Fruit fly (Drosophila melanogaster) whole organism, embryonic: ENCODE data around the gene TotZ.
A peak's percentile ranks its signal among the peaks of the same experiment; 100 is the strongest.

Source experiments
- Abd-B ChIP-seq: fragments of 200-800 bp; sonication (Bioruptor generic); optimal IDR thresholded peaks from 2 replicates; lab custom pipeline; 2018; ENCODE audit warnings: missing biosample characterization, mild to moderate bottlenecking, missing genetic modification characterization, moderate library complexity
- Adf1 ChIP-seq: fragments of 200-800 bp; sonication (Bioruptor generic); IDR thresholded peaks from 2 replicates; pipeline ENCODE4 v1.3.6; 2022; ENCODE audit warnings: missing biosample characterization, missing genetic modification characterization
- Awh ChIP-seq: fragments of 200-800 bp; sonication (Bioruptor generic); IDR thresholded peaks from 2 replicates; pipeline ENCODE4, ENCODE4 v1.3.6; 2022; ENCODE audit warnings: missing biosample characterization, missing genetic modification characterization
- CG11247 ChIP-seq: fragments of 200-800 bp; sonication (Bioruptor generic); IDR thresholded peaks from 2 replicates; pipeline ENCODE4 v1.3.6; 2022; ENCODE audit warnings: missing biosample characterization, missing genetic modification characterization
- CG17361 ChIP-seq: fragments of 200-800 bp; sonication (Bioruptor generic); IDR thresholded peaks from 3 replicates; pipeline ENCODE4 v1.3.6; 2022; ENCODE audit warnings: missing biosample characterization, missing genetic modification characterization
- CG17568 ChIP-seq: fragments of 200-800 bp; sonication (Bioruptor generic); optimal IDR thresholded peaks from 2 replicates; lab custom pipeline; 2018; ENCODE audit warnings: missing biosample characterization, mild to moderate bottlenecking, missing genetic modification characterization, moderate library complexity
- CG18764 ChIP-seq: fragments of 200-800 bp; sonication (Bioruptor generic); optimal IDR thresholded peaks from 3 replicates; lab custom pipeline; 2016; ENCODE audit warnings: missing biosample characterization, missing genetic modification characterization
- CG2116 ChIP-seq: fragments of 200-800 bp; sonication (Bioruptor generic); optimal IDR thresholded peaks from 3 replicates; lab custom pipeline; 2018; ENCODE audit warnings: missing biosample characterization, mild to moderate bottlenecking, missing genetic modification characterization
- CG2202 ChIP-seq: fragments of 200-800 bp; sonication (Bioruptor generic); optimal IDR thresholded peaks from 2 replicates; lab custom pipeline; 2018; ENCODE audit warnings: missing biosample characterization, mild to moderate bottlenecking, missing genetic modification characterization
- CG2712 ChIP-seq: fragments of 200-800 bp; optimal IDR thresholded peaks from 3 replicates; lab custom pipeline; 2019; ENCODE audit warnings: missing biosample characterization, mild to moderate bottlenecking, missing genetic modification characterization, moderate library complexity
- CG34422 ChIP-seq: fragments of 200-800 bp; sonication (Bioruptor generic); IDR thresholded peaks from 3 replicates; pipeline ENCODE4 v1.3.6; 2022; ENCODE audit warnings: missing biosample characterization, missing genetic modification characterization
- CG42726 ChIP-seq: fragments of 200-800 bp; sonication (Bioruptor generic); IDR thresholded peaks from 2 replicates; pipeline ENCODE4 v1.3.6; 2022; ENCODE audit warnings: missing biosample characterization, missing genetic modification characterization; ENCODE audit not compliant: partially characterized antibody
- CG43689 ChIP-seq: fragments of 200-800 bp; sonication (Bioruptor generic); IDR thresholded peaks from 2 replicates; pipeline ENCODE4 v1.3.6; 2022; ENCODE audit warnings: missing biosample characterization, missing genetic modification characterization
- CG6175 ChIP-seq: fragments of 200-800 bp; sonication (Bioruptor generic); IDR thresholded peaks from 3 replicates; pipeline ENCODE4 v1.3.6; 2022; ENCODE audit warnings: missing biosample characterization, missing genetic modification characterization
- CG6689 ChIP-seq: fragments of 200-800 bp; sonication (Bioruptor generic); IDR thresholded peaks from 2 replicates; pipeline ENCODE4 v1.3.6; 2022; ENCODE audit warnings: missing biosample characterization, missing genetic modification characterization
- CG7928 ChIP-seq: fragments of 200-800 bp; sonication (Bioruptor generic); optimal IDR thresholded peaks from 2 replicates; lab custom pipeline; 2017; ENCODE audit warnings: missing biosample characterization, mild to moderate bottlenecking, missing genetic modification characterization
- CTCF ChIP-seq: fragments of 200-800 bp; sonication (Bioruptor generic); optimal IDR thresholded peaks from 2 replicates; lab custom pipeline; 2017; ENCODE audit warnings: missing biosample characterization, mild to moderate bottlenecking, missing genetic modification characterization, moderate library complexity
- Dad ChIP-seq: fragments of 200-800 bp; sonication (Bioruptor generic); optimal IDR thresholded peaks from 3 replicates; lab custom pipeline; 2016; ENCODE audit warnings: missing biosample characterization, missing genetic modification characterization
- Dip2 ChIP-seq: fragments of 200-800 bp; sonication (Bioruptor generic); IDR thresholded peaks from 2 replicates; pipeline ENCODE4 v1.3.6; 2022; ENCODE audit warnings: missing biosample characterization, missing genetic modification characterization
- Doc2 ChIP-seq: fragments of 200-800 bp; sonication (Bioruptor generic); IDR thresholded peaks from 2 replicates; pipeline ENCODE4 v1.3.6; 2022; ENCODE audit warnings: missing biosample characterization, missing genetic modification characterization
- E2f1 ChIP-seq: fragments of 200-800 bp; sonication (Bioruptor generic); IDR thresholded peaks from 2 replicates; pipeline ENCODE4 v1.3.6; 2022; ENCODE audit warnings: missing biosample characterization, missing genetic modification characterization
- Hmr ChIP-seq: fragments of 200-800 bp; sonication (Bioruptor generic); optimal IDR thresholded peaks from 3 replicates; lab custom pipeline; 2017; ENCODE audit warnings: mild to moderate bottlenecking, missing biosample characterization, missing genetic modification reagents, missing genetic modification characterization
- Hr78 ChIP-seq, 2 experiments: fragments of 200-800 bp in 1 of 2; fragments of >200 bp in 1 of 2; sonication (Bioruptor generic) in 1 of 2; optimal IDR thresholded peaks; 2 replicates each; lab custom pipeline; 2017 to 2019; ENCODE audit warnings: missing biosample characterization in 2 of 2, missing genetic modification characterization in 2 of 2, mild to moderate bottlenecking in 1 of 2, moderate library complexity in 1 of 2
- Lim3 ChIP-seq: fragments of 200-800 bp; sonication (Bioruptor generic); IDR thresholded peaks from 2 replicates; pipeline ENCODE4 v1.3.6; 2022; ENCODE audit warnings: missing biosample characterization, missing genetic modification characterization
- NfI ChIP-seq: fragments of 200-800 bp; sonication (Bioruptor generic); optimal IDR thresholded peaks from 3 replicates; lab custom pipeline; 2018; ENCODE audit warnings: missing biosample characterization, mild to moderate bottlenecking, missing genetic modification characterization, moderate library complexity
- PHDP ChIP-seq: fragments of 200-800 bp; sonication (Bioruptor generic); optimal IDR thresholded peaks from 3 replicates; lab custom pipeline; 2018; ENCODE audit warnings: missing biosample characterization, mild to moderate bottlenecking, missing genetic modification characterization, moderate library complexity
- Scr ChIP-seq: fragments of 200-800 bp; sonication (Bioruptor generic); IDR thresholded peaks from 2 replicates; pipeline ENCODE4 v1.3.6; 2022; ENCODE audit warnings: missing biosample characterization, missing genetic modification characterization; ENCODE audit not compliant: partially characterized antibody
- Six4 ChIP-seq: fragments of 200-800 bp; sonication (Bioruptor generic); optimal IDR thresholded peaks from 2 replicates; lab custom pipeline; 2016; ENCODE audit warnings: missing biosample characterization, missing genetic modification characterization
- abd-A ChIP-seq: fragments of 200-800 bp; sonication (Bioruptor generic); optimal IDR thresholded peaks from 3 replicates; lab custom pipeline; 2019; ENCODE audit warnings: missing biosample characterization, mild to moderate bottlenecking, missing genetic modification characterization, moderate library complexity
- cato ChIP-seq: fragments of 200-800 bp; sonication (Bioruptor generic); optimal IDR thresholded peaks from 2 replicates; lab custom pipeline; 2016; ENCODE audit warnings: missing biosample characterization, missing genetic modification characterization, borderline replicate concordance
- crc ChIP-seq: fragments of 200-800 bp; sonication (Bioruptor generic); optimal IDR thresholded peaks from 2 replicates; lab custom pipeline; 2016; ENCODE audit warnings: missing biosample characterization, missing genetic modification characterization
- eyg ChIP-seq: fragments of 200-800 bp; sonication (Bioruptor generic); optimal IDR thresholded peaks from 3 replicates; lab custom pipeline; 2016; ENCODE audit warnings: missing biosample characterization, missing genetic modification characterization
- fd102C ChIP-seq: fragments of 200-800 bp; sonication (Bioruptor generic); optimal IDR thresholded peaks from 2 replicates; lab custom pipeline; 2018; ENCODE audit warnings: missing biosample characterization, mild to moderate bottlenecking, missing genetic modification characterization, moderate library complexity
- fd64A ChIP-seq: fragments of 200-800 bp; sonication (Bioruptor generic); optimal IDR thresholded peaks from 3 replicates; lab custom pipeline; 2018; ENCODE audit warnings: missing biosample characterization, mild to moderate bottlenecking, missing genetic modification characterization
- gcm ChIP-seq: fragments of 200-800 bp; sonication (Bioruptor generic); optimal IDR thresholded peaks from 2 replicates; lab custom pipeline; 2019; ENCODE audit warnings: missing biosample characterization, mild to moderate bottlenecking, missing genetic modification characterization, moderate library complexity
- ind ChIP-seq: fragments of 200-800 bp; sonication (Bioruptor generic); optimal IDR thresholded peaks from 3 replicates; lab custom pipeline; 2016; ENCODE audit warnings: missing biosample characterization, missing genetic modification characterization
- kni ChIP-seq: fragments of 200-800 bp; sonication (Bioruptor generic); optimal IDR thresholded peaks from 3 replicates; lab custom pipeline; 2017; ENCODE audit warnings: mild to moderate bottlenecking, missing biosample characterization, missing genetic modification reagents, missing genetic modification characterization
- lab ChIP-seq: fragments of 200-800 bp; sonication (Bioruptor generic); optimal IDR thresholded peaks from 3 replicates; lab custom pipeline; 2017; ENCODE audit warnings: missing biosample characterization, missing genetic modification characterization, mild to moderate bottlenecking, moderate library complexity, missing genetic modification reagents
- mam ChIP-seq: fragments of 200-800 bp; sonication (Bioruptor generic); optimal IDR thresholded peaks from 3 replicates; lab custom pipeline; 2016; ENCODE audit warnings: missing biosample characterization, missing genetic modification characterization
- mld ChIP-seq: fragments of 200-800 bp; sonication (Bioruptor generic); IDR thresholded peaks from 3 replicates; pipeline ENCODE4 v1.3.6; 2022; ENCODE audit warnings: missing biosample characterization, missing genetic modification characterization; ENCODE audit not compliant: partially characterized antibody
- nom ChIP-seq: fragments of 200-800 bp; sonication (Bioruptor generic); optimal IDR thresholded peaks from 2 replicates; lab custom pipeline; 2017; ENCODE audit warnings: missing biosample characterization, missing genetic modification characterization, mild to moderate bottlenecking, moderate library complexity, missing genetic modification reagents
- pb ChIP-seq: fragments of 200-800 bp; sonication (Bioruptor generic); optimal IDR thresholded peaks from 3 replicates; lab custom pipeline; 2016; ENCODE audit warnings: missing biosample characterization, missing genetic modification characterization
- rib ChIP-seq: fragments of 200-800 bp; sonication (Bioruptor generic); IDR thresholded peaks from 2 replicates; pipeline ENCODE4 v1.3.6; 2022; ENCODE audit warnings: missing biosample characterization, missing genetic modification characterization
- schlank ChIP-seq: fragments of 200-800 bp; sonication (Bioruptor generic); optimal IDR thresholded peaks from 2 replicates; lab custom pipeline; 2018; ENCODE audit warnings: missing biosample characterization, mild to moderate bottlenecking, missing genetic modification characterization
- slbo ChIP-seq: fragments of 200-800 bp; sonication (Bioruptor generic); IDR thresholded peaks from 2 replicates; pipeline ENCODE4 v1.3.6; 2022; ENCODE audit warnings: missing biosample characterization, missing genetic modification characterization
- so ChIP-seq: fragments of 200-800 bp; sonication (Bioruptor generic); IDR thresholded peaks from 3 replicates; pipeline ENCODE4 v1.3.6; 2022; ENCODE audit warnings: missing biosample characterization, missing genetic modification characterization
- stc ChIP-seq: fragments of 200-800 bp; sonication (Bioruptor generic); IDR thresholded peaks from 2 replicates; pipeline ENCODE4 v1.3.6; 2022; ENCODE audit warnings: missing biosample characterization, missing genetic modification characterization
- tio ChIP-seq: fragments of 200-800 bp; sonication (Bioruptor generic); optimal IDR thresholded peaks from 2 replicates; lab custom pipeline; 2017; ENCODE audit warnings: missing biosample characterization, missing genetic modification characterization, inconsistent platforms
- vvl ChIP-seq: fragments of 200-800 bp; sonication (Bioruptor generic); IDR thresholded peaks from 2 replicates; pipeline ENCODE4 v1.3.6; 2022; ENCODE audit warnings: missing biosample characterization, missing genetic modification characterization
- wdn ChIP-seq: fragments of 200-800 bp; sonication (Bioruptor generic); IDR thresholded peaks from 2 replicates; pipeline ENCODE4 v1.3.6; 2022; ENCODE audit warnings: missing biosample characterization, missing genetic modification characterization
- yki ChIP-seq: fragments of >200 bp; optimal IDR thresholded peaks from 3 replicates; lab custom pipeline; 2018

TotZ gene

DNA sequence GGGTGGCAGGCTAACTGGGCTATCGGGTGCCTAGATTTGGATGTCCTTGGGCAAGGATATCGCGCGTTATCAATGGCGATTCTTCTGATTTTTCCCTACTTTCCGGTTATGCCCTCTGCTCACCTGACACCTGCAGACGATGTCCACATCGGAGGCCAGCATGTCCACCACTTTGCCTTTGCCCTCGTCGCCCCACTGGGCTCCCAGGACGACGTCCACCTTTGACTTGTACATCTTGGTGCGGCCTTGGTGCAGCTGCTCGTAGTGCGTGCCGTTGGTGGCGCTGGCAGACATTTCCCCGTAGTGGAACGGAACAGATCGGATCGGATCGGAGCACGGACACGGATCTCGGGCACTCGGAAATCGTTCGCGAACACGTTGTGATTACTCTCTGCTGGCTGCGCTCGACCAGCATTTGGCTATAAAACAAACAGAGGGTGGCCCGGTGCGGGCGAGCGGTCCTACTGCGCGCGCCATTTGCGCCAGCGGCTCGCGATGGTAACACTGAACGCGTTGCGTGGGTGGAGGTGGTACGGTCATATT lies 47.3 kb upstream of the TotZ start, which contains the start of gene Adss (continued):
- TF ChIP-seq mld (GFP tag; lab: Robert Waterston, UW) (no peak), crc (GFP tag; lab: Kevin White, UChicago) (no peak), Doc2 (GFP tag; lab: Robert Waterston, UW) (no peak), pb (peak; percentile 1), Scr (peak; percentile 39; the same call in 1 of the 2 replicates), nom (GFP tag; lab: Kevin White, UChicago) (peak; percentile 45), CG2712 (tag; lab: Kevin White, UChicago) (peak; percentile 40), gcm (GFP tag; lab: Kevin White, UChicago) (peak; percentile 57), fd102C (GFP tag; lab: Kevin White, UChicago) (no peak), tio (GFP tag; lab: Kevin White, UChicago) (no peak), CG6175 (GFP tag; lab: Robert Waterston, UW) (no peak), CG43689 (GFP tag; lab: Robert Waterston, UW) (no peak), stc (GFP tag; lab: Robert Waterston, UW) (no peak), fd64A (GFP tag; lab: Kevin White, UChicago) (no peak), eyg (GFP tag; lab: Kevin White, UChicago) (peak; percentile 2), vvl (peak; percentile 41; the same call in 1 of the 2 replicates), abd-A (tag; lab: Kevin White, UChicago) (peak; percentile 23), Adf1 (GFP tag; lab: Robert Waterston, UW) (peak; percentile 34), kni (GFP tag; lab: Kevin White, UChicago) (peak; percentile 77), Hmr (peak; percentile 50), schlank (tag; lab: Kevin White, UChicago) (no peak), Dad (GFP tag; lab: Kevin White, UChicago) (no peak), CG17361 (GFP tag; lab: Robert Waterston, UW) (no peak), CG7928 (GFP tag; lab: Kevin White, UChicago) (no peak), Abd-B (GFP tag; lab: Kevin White, UChicago) (peak; percentile 47), mam (GFP tag; lab: Kevin White, UChicago) (peak; percentile 10), Hr78 (GFP tag; optimal IDR thresholded peaks at IDR 0.05; lab: Kevin White, UChicago) (no peak), PHDP (tag; lab: Kevin White, UChicago) (no peak), CTCF (peak; percentile 21), CG6689 (0 out of 2 replicates have a peak, but pooled peaks have one; percentile 30), NfI (GFP tag; lab: Kevin White, UChicago) (peak; percentile 5), Six4 (GFP tag; lab: Kevin White, UChicago) (no peak), CG18764 (no peak), cato (GFP tag; lab: Kevin White, UChicago) (no peak), CG42726 (GFP tag; lab: Robert Waterston, UW) (peak; percentile 79), rib (GFP tag; lab: Robert Waterston, UW) (peak; percentile 52; the same call in 1 of the 2 replicates), Awh (0 out of 2 replicates have a peak, but pooled peaks have one; percentile 11), wdn (peak; percentile 40; the same call in 1 of the 2 replicates), Lim3 (GFP tag; lab: Robert Waterston, UW) (no peak), so (GFP tag; lab: Robert Waterston, UW) (no peak; the same call in 2 of the 3 replicates), ind (no peak), CG2202 (tag; lab: Kevin White, UChicago) (no peak), CG2116 (no peak), slbo (GFP tag; lab: Robert Waterston, UW) (peak; percentile 54), CG17568 (GFP tag; lab: Kevin White, UChicago) (no peak), CG11247 (peak; percentile 30; the same call in 1 of the 2 replicates), E2f1 (GFP tag; lab: Robert Waterston, UW) (peak; percentile 22; the same call in 1 of the 2 replicates), lab (GFP tag; lab: Kevin White, UChicago) (peak; percentile 63), yki (lab: Kevin White, UChicago) (no peak), Dip2 (no peak), CG34422 (peak; percentile 29; the same call in 1 of the 3 replicates)
